Worm (Caenorhabditis elegans) whole organism, late embryonic: Measurements from ENCODE around the gene lmtr-3.

ENCODE experiments used
- F13H6.1 ChIP-seq: sonication (generic microtip); optimal IDR thresholded peaks from 2 replicates; lab custom pipeline; 2016; ENCODE audit warnings: missing genetic modification characterization, missing compliant biosample characterization
- K09A11.1 ChIP-seq: sonication (generic microtip); optimal IDR thresholded peaks from 2 replicates; lab custom pipeline; 2017; ENCODE audit warnings: antibody characterized with exemption, mild to moderate bottlenecking, missing genetic modification characterization, missing compliant biosample characterization; ENCODE audit not compliant: insufficient read depth
- Y22D7AL.16 ChIP-seq: sonication (generic microtip); optimal IDR thresholded peaks from 2 replicates; lab custom pipeline; 2016; ENCODE audit warnings: missing genetic modification characterization, missing compliant biosample characterization
- ahr-1 ChIP-seq: sonication (generic microtip); optimal IDR thresholded peaks from 2 replicates; lab custom pipeline; 2016; ENCODE audit warnings: missing genetic modification characterization, missing compliant biosample characterization
- ama-1 ChIP-seq: fragments of 150-350 bp; optimal IDR thresholded peaks from 2 replicates; lab custom pipeline; 2014
- ceh-19 ChIP-seq: fragments of 200-800 bp; sonication (Bioruptor generic); optimal IDR thresholded peaks from 2 replicates; lab custom pipeline; 2018; ENCODE audit warnings: mild to moderate bottlenecking, missing genetic modification characterization, missing compliant biosample characterization
- ceh-2 ChIP-seq: sonication (generic microtip); optimal IDR thresholded peaks from 2 replicates; lab custom pipeline; 2016; ENCODE audit warnings: missing genotype, missing genetic modification characterization, missing compliant biosample characterization
- ceh-22 ChIP-seq: sonication (generic microtip); optimal IDR thresholded peaks from 2 replicates; lab custom pipeline; 2017; ENCODE audit warnings: missing biosample characterization, missing genetic modification characterization
- ceh-24 ChIP-seq: sonication (generic microtip); optimal IDR thresholded peaks from 2 replicates; lab custom pipeline; 2016; ENCODE audit warnings: mild to moderate bottlenecking, missing genetic modification characterization, missing compliant biosample characterization
- ceh-31 ChIP-seq: sonication (generic microtip); optimal IDR thresholded peaks from 2 replicates; lab custom pipeline; 2016; ENCODE audit warnings: missing genetic modification characterization, missing compliant biosample characterization
- ceh-45 ChIP-seq: fragments of 200-800 bp; sonication (Bioruptor generic); IDR thresholded peaks from 2 replicates; pipeline ENCODE4 v1.3.6; 2022; ENCODE audit warnings: missing genetic modification reagents, missing genetic modification characterization, missing compliant biosample characterization
- che-1 ChIP-seq: sonication (generic microtip); optimal IDR thresholded peaks from 2 replicates; lab custom pipeline; 2016; ENCODE audit warnings: mild to moderate bottlenecking, missing genetic modification characterization, missing compliant biosample characterization
- dmd-4 ChIP-seq: sonication (generic microtip); optimal IDR thresholded peaks from 2 replicates; lab custom pipeline; 2016; ENCODE audit warnings: borderline replicate concordance, missing genetic modification characterization, missing compliant biosample characterization
- dve-1 ChIP-seq: sonication (generic microtip); optimal IDR thresholded peaks from 2 replicates; lab custom pipeline; 2017; ENCODE audit warnings: antibody characterized with exemption, mild to moderate bottlenecking, missing genetic modification characterization, missing compliant biosample characterization
- elt-2 ChIP-seq: sonication (generic microtip); optimal IDR thresholded peaks from 2 replicates; lab custom pipeline; 2016; ENCODE audit warnings: missing genetic modification reagents, missing genetic modification characterization, missing compliant biosample characterization
- elt-4 ChIP-seq: sonication (generic microtip); optimal IDR thresholded peaks from 2 replicates; lab custom pipeline; 2016; ENCODE audit warnings: missing genetic modification characterization, missing compliant biosample characterization
- ets-4 ChIP-seq: sonication (generic microtip); optimal IDR thresholded peaks from 2 replicates; lab custom pipeline; 2016; ENCODE audit warnings: missing genetic modification characterization, missing compliant biosample characterization
- eyg-1 ChIP-seq: sonication (generic microtip); optimal IDR thresholded peaks from 2 replicates; lab custom pipeline; 2016; ENCODE audit warnings: missing genotype, missing genetic modification characterization, missing compliant biosample characterization
- fax-1 ChIP-seq: sonication (generic microtip); optimal IDR thresholded peaks from 2 replicates; lab custom pipeline; 2016; ENCODE audit warnings: missing genotype, missing genetic modification characterization, missing compliant biosample characterization
- fkh-10 ChIP-seq: fragments of 150-350 bp; optimal IDR thresholded peaks from 2 replicates; lab custom pipeline; 2014; ENCODE audit warnings: missing biosample characterization, missing genetic modification reagents, missing genetic modification characterization
- fkh-6 ChIP-seq: sonication (generic microtip); optimal IDR thresholded peaks from 2 replicates; lab custom pipeline; 2016; ENCODE audit warnings: missing genetic modification characterization, missing compliant biosample characterization
- gmeb-2 ChIP-seq: sonication (generic microtip); optimal IDR thresholded peaks from 2 replicates; lab custom pipeline; 2016; ENCODE audit warnings: missing genetic modification characterization, inconsistent platforms, missing compliant biosample characterization
- hlh-13 ChIP-seq: fragments of 200-800 bp; sonication (Bioruptor generic); optimal IDR thresholded peaks from 2 replicates; lab custom pipeline; 2018; ENCODE audit warnings: mild to moderate bottlenecking, missing genetic modification characterization, missing compliant biosample characterization
- hlh-15 ChIP-seq: sonication (generic microtip); optimal IDR thresholded peaks from 2 replicates; lab custom pipeline; 2016; ENCODE audit warnings: missing genetic modification characterization, missing compliant biosample characterization
- hlh-30 ChIP-seq: sonication (generic microtip); optimal IDR thresholded peaks from 2 replicates; lab custom pipeline; 2017; ENCODE audit warnings: antibody characterized with exemption, missing genetic modification characterization, missing compliant biosample characterization; ENCODE audit not compliant: insufficient read depth
- hlh-6 ChIP-seq: sonication (generic microtip); optimal IDR thresholded peaks from 2 replicates; lab custom pipeline; 2016; ENCODE audit warnings: missing genotype, missing genetic modification characterization, missing compliant biosample characterization
- hlh-8 ChIP-seq: sonication (generic microtip); optimal IDR thresholded peaks from 2 replicates; lab custom pipeline; 2016; ENCODE audit warnings: missing genotype, missing genetic modification characterization, missing compliant biosample characterization
- lin-11 ChIP-seq: fragments of 200-800 bp; sonication (Bioruptor generic); optimal IDR thresholded peaks from 2 replicates; lab custom pipeline; 2018; ENCODE audit warnings: mild to moderate bottlenecking, missing genetic modification characterization, missing compliant biosample characterization
- nfya-1 ChIP-seq: sonication (generic microtip); optimal IDR thresholded peaks from 2 replicates; lab custom pipeline; 2017; ENCODE audit warnings: missing genetic modification characterization, mild to moderate bottlenecking, missing compliant biosample characterization, antibody characterized with exemption, moderate library complexity
- nhr-11 ChIP-seq: fragments of 150-350 bp; optimal IDR thresholded peaks from 2 replicates; lab custom pipeline; 2014; ENCODE audit warnings: missing biosample characterization, missing genetic modification characterization
- nhr-232 ChIP-seq: sonication (generic microtip); optimal IDR thresholded peaks from 2 replicates; lab custom pipeline; 2016; ENCODE audit warnings: missing genetic modification characterization, missing compliant biosample characterization
- odd-2 ChIP-seq: sonication (generic microtip); optimal IDR thresholded peaks from 2 replicates; lab custom pipeline; 2017; ENCODE audit warnings: antibody characterized with exemption, mild to moderate bottlenecking, missing genetic modification characterization, missing compliant biosample characterization
- pag-3 ChIP-seq: sonication (generic microtip); optimal IDR thresholded peaks from 2 replicates; lab custom pipeline; 2016; ENCODE audit warnings: missing compliant biosample characterization, missing genetic modification characterization, borderline replicate concordance
- pat-9 ChIP-seq: fragments of 200-800 bp; sonication (Bioruptor generic); optimal IDR thresholded peaks from 2 replicates; lab custom pipeline; 2018; ENCODE audit warnings: mild to moderate bottlenecking, missing genetic modification characterization, moderate library complexity, missing compliant biosample characterization
- pha-2 ChIP-seq: sonication (generic microtip); optimal IDR thresholded peaks from 2 replicates; lab custom pipeline; 2017; ENCODE audit warnings: mild to moderate bottlenecking, missing genetic modification characterization, missing compliant biosample characterization
- pha-4 ChIP-seq: fragments of 150-350 bp; optimal IDR thresholded peaks from 2 replicates; lab custom pipeline; 2018; ENCODE audit warnings: missing biosample characterization, missing genetic modification reagents, missing genetic modification characterization
- pros-1 ChIP-seq: fragments of 150-350 bp; optimal IDR thresholded peaks from 2 replicates; lab custom pipeline; 2014; ENCODE audit warnings: missing biosample characterization, missing genetic modification reagents, missing genetic modification characterization
- ref-2 ChIP-seq: sonication (generic microtip); optimal IDR thresholded peaks from 2 replicates; lab custom pipeline; 2016; ENCODE audit warnings: missing genetic modification characterization, missing compliant biosample characterization
- sdc-2 ChIP-seq: sonication (generic microtip); optimal IDR thresholded peaks from 2 replicates; lab custom pipeline; 2016; ENCODE audit warnings: missing genotype, missing genetic modification characterization, missing compliant biosample characterization
- sox-2 ChIP-seq: fragments of 200-800 bp; sonication (Bioruptor generic); IDR thresholded peaks from 2 replicates; pipeline ENCODE4 v1.3.6; 2022; ENCODE audit warnings: missing genetic modification reagents, missing genetic modification characterization, missing compliant biosample characterization
- syd-9 ChIP-seq: sonication (generic microtip); optimal IDR thresholded peaks from 2 replicates; lab custom pipeline; 2016; ENCODE audit warnings: mild to moderate bottlenecking, missing genetic modification characterization, moderate library complexity, missing compliant biosample characterization
- ttx-3 ChIP-seq: sonication (generic microtip); optimal IDR thresholded peaks from 2 replicates; lab custom pipeline; 2016; ENCODE audit warnings: missing genetic modification reagents, missing genetic modification characterization, missing compliant biosample characterization
- unc-3 ChIP-seq, 2 experiments: fragments of 200-800 bp in 1 of 2; sonication (Bioruptor generic) in 1 of 2; sonication (generic microtip) in 1 of 2; conservative IDR thresholded peaks in 1 of 2; optimal IDR thresholded peaks in 1 of 2; 2 replicates each; pipeline versions ENCODE4 v1.3.6 to Lab custom; 2016 to 2022; ENCODE audit warnings: missing compliant biosample characterization in 2 of 2, missing genetic modification characterization in 2 of 2, missing genetic modification reagents in 1 of 2
- unc-55 ChIP-seq: sonication (generic microtip); optimal IDR thresholded peaks from 2 replicates; lab custom pipeline; 2017; ENCODE audit warnings: missing biosample characterization, missing genetic modification reagents, missing genetic modification characterization
- zip-5 ChIP-seq: sonication (generic microtip); optimal IDR thresholded peaks from 2 replicates; lab custom pipeline; 2016; ENCODE audit warnings: missing genetic modification characterization, missing compliant biosample characterization

Gene lmtr-3

ce11 chrV:11078104-11078724 lies 45.8 kb upstream of the lmtr-3 start, which contains the start of gene act-2 (continued):
- TF ChIP-seq dve-1: no peak
- peak; percentile 91 for TF ChIP-seq elt-2
- no peak for TF ChIP-seq fax-1 (tag; lab: Kevin White, UChicago)
- no peak for TF ChIP-seq sdc-2 (tag; lab: Kevin White, UChicago)
- no peak for TF ChIP-seq Y22D7AL.16 (tag; lab: Kevin White, UChicago)
- TF ChIP-seq hlh-6 (tag; lab: Kevin White, UChicago): no peak
- no peak for TF ChIP-seq ref-2 (tag; lab: Kevin White, UChicago)
- TF ChIP-seq hlh-30 (tag; lab: Kevin White, UChicago): peak; percentile 8
- TF ChIP-seq ceh-22 (tag; lab: Kevin White, UChicago): no peak
- no peak for TF ChIP-seq unc-55
- peak; percentile 37 for TF ChIP-seq ceh-31 (tag; lab: Kevin White, UChicago)
- TF ChIP-seq unc-3 (GFP tag; conservative IDR thresholded peaks at IDR 0.05; lab: Robert Waterston, UW): no peak
- no peak for TF ChIP-seq unc-3 (tag; optimal IDR thresholded peaks at IDR 0.05; lab: Kevin White, UChicago)
- TF ChIP-seq gmeb-2 (tag; lab: Kevin White, UChicago): no peak
- TF ChIP-seq pha-4: no peak
- TF ChIP-seq hlh-15 (tag; lab: Kevin White, UChicago): no peak
- TF ChIP-seq F13H6.1 (tag; lab: Kevin White, UChicago): no peak
- no peak for TF ChIP-seq nhr-11 (tag; lab: Kevin White, UChicago)
- no peak for TF ChIP-seq eyg-1 (tag; lab: Kevin White, UChicago)
- no peak for TF ChIP-seq pag-3 (tag; lab: Kevin White, UChicago)
- no peak for TF ChIP-seq K09A11.1 (tag; lab: Kevin White, UChicago)
- TF ChIP-seq lin-11 (tag; lab: Kevin White, UChicago): no peak
- no peak for TF ChIP-seq hlh-8 (tag; lab: Kevin White, UChicago)
- TF ChIP-seq zip-5 (tag; lab: Kevin White, UChicago): no peak
- TF ChIP-seq hlh-13 (GFP tag; lab: Kevin White, UChicago): no peak
- no peak for TF ChIP-seq sox-2 (GFP tag; lab: Robert Waterston, UW)
- TF ChIP-seq ceh-24 (tag; lab: Kevin White, UChicago): no peak
- TF ChIP-seq ceh-45: no peak
- TF ChIP-seq ceh-19 (GFP tag; lab: Kevin White, UChicago): no peak
- TF ChIP-seq fkh-6: no peak
- peak; percentile 40 for TF ChIP-seq nfya-1 (tag; lab: Kevin White, UChicago)
- TF ChIP-seq fkh-10: no peak
- TF ChIP-seq elt-4: no peak
- TF ChIP-seq pros-1 (tag; lab: Kevin White, UChicago): no peak
- no peak for TF ChIP-seq ets-4 (tag; lab: Kevin White, UChicago)
- no peak for TF ChIP-seq pha-2 (tag; lab: Kevin White, UChicago)
- TF ChIP-seq syd-9: no peak
- TF ChIP-seq ceh-2 (tag; lab: Kevin White, UChicago): no peak
- TF ChIP-seq odd-2 (tag; lab: Kevin White, UChicago): no peak
- no peak for TF ChIP-seq ama-1 (lab: Kevin White, UChicago)
- TF ChIP-seq che-1 (tag; lab: Kevin White, UChicago): no peak
- no peak for TF ChIP-seq dmd-4 (tag; lab: Kevin White, UChicago)
- no peak for TF ChIP-seq ahr-1 (tag; lab: Kevin White, UChicago)
- TF ChIP-seq nhr-232 (tag; lab: Kevin White, UChicago): no peak
- TF ChIP-seq ttx-3 (tag; lab: Kevin White, UChicago): no peak
- TF ChIP-seq pat-9 (tag; lab: Kevin White, UChicago): no peak
- TF ChIP-seq, all 69 proteins: peak for 10
